Fruit fly (Drosophila melanogaster) whole organism, embryonic: ENCODE data around the gene IleRS-m.

ENCODE experiments used
- Asciz ChIP-seq: fragments of 200-800 bp; sonication (Bioruptor generic); optimal IDR thresholded peaks from 2 replicates; lab custom pipeline; 2017; ENCODE audit warnings: missing biosample characterization, mild to moderate bottlenecking, missing genetic modification characterization, missing genetic modification reagents
- B-H1 ChIP-seq: fragments of 200-800 bp; sonication (Bioruptor generic); IDR thresholded peaks from 3 replicates; pipeline ENCODE4 v1.3.6; 2022; ENCODE audit warnings: missing biosample characterization, missing genetic modification characterization
- Bgb ChIP-seq: fragments of 200-800 bp; sonication (Bioruptor generic); IDR thresholded peaks from 2 replicates; pipeline ENCODE4 v1.3.6; 2022; ENCODE audit warnings: missing biosample characterization, missing genetic modification characterization; ENCODE audit not compliant: partially characterized antibody
- CG1024 ChIP-seq: fragments of 200-800 bp; sonication (Bioruptor generic); IDR thresholded peaks from 2 replicates; pipeline ENCODE4 v1.3.6; 2022; ENCODE audit warnings: missing biosample characterization, missing genetic modification characterization
- CG11560 ChIP-seq: fragments of 200-800 bp; sonication (Bioruptor generic); IDR thresholded peaks from 3 replicates; pipeline ENCODE4 v1.3.6; 2022; ENCODE audit warnings: missing biosample characterization, missing genetic modification characterization
- CG14860 ChIP-seq: fragments of 200-800 bp; sonication (Bioruptor generic); IDR thresholded peaks from 3 replicates; pipeline ENCODE4 v1.3.6; 2022; ENCODE audit warnings: missing biosample characterization, missing genetic modification characterization; ENCODE audit not compliant: partially characterized antibody
- CG15696 ChIP-seq: fragments of 200-800 bp; sonication (Bioruptor generic); optimal IDR thresholded peaks from 2 replicates; lab custom pipeline; 2019; ENCODE audit warnings: missing biosample characterization, mild to moderate bottlenecking, missing genetic modification characterization, moderate library complexity
- CG17186 ChIP-seq: fragments of 200-800 bp; sonication (Bioruptor generic); optimal IDR thresholded peaks from 3 replicates; lab custom pipeline; 2017; ENCODE audit warnings: missing biosample characterization, missing genetic modification reagents, missing genetic modification characterization
- CG17802 ChIP-seq: fragments of 200-800 bp; sonication (Bioruptor generic); optimal IDR thresholded peaks from 2 replicates; lab custom pipeline; 2018; ENCODE audit warnings: missing biosample characterization, mild to moderate bottlenecking, missing genetic modification characterization, moderate library complexity
- CG17829 ChIP-seq: fragments of 200-800 bp; optimal IDR thresholded peaks from 2 replicates; lab custom pipeline; 2019; ENCODE audit warnings: missing biosample characterization, mild to moderate bottlenecking, missing genetic modification characterization, moderate library complexity
- CG2875 ChIP-seq: fragments of 200-800 bp; sonication (Bioruptor generic); optimal IDR thresholded peaks from 2 replicates; lab custom pipeline; 2017; ENCODE audit warnings: missing biosample characterization, mild to moderate bottlenecking, missing genetic modification characterization, missing genetic modification reagents
- CG3995 ChIP-seq: fragments of 200-800 bp; sonication (Bioruptor generic); optimal IDR thresholded peaks from 3 replicates; lab custom pipeline; 2016; ENCODE audit warnings: missing biosample characterization, missing genetic modification characterization
- CG4328 ChIP-seq: fragments of 200-800 bp; sonication (Bioruptor generic); optimal IDR thresholded peaks from 3 replicates; lab custom pipeline; 2017; ENCODE audit warnings: missing biosample characterization, missing genetic modification reagents, missing genetic modification characterization
- CG5245 ChIP-seq: fragments of 200-800 bp; sonication (Bioruptor generic); optimal IDR thresholded peaks from 3 replicates; lab custom pipeline; 2016; ENCODE audit warnings: missing biosample characterization, missing genetic modification characterization
- CG6689 ChIP-seq: fragments of 200-800 bp; sonication (Bioruptor generic); IDR thresholded peaks from 2 replicates; pipeline ENCODE4 v1.3.6; 2022; ENCODE audit warnings: missing biosample characterization, missing genetic modification characterization
- CG7357 ChIP-seq: fragments of 200-800 bp; sonication (Bioruptor generic); IDR thresholded peaks from 3 replicates; pipeline ENCODE4 v1.3.6; 2022; ENCODE audit warnings: missing biosample characterization, missing genetic modification characterization
- CG7372 ChIP-seq: fragments of 200-800 bp; sonication (Bioruptor generic); IDR thresholded peaks from 2 replicates; pipeline ENCODE4 v1.3.6; 2022; ENCODE audit warnings: missing biosample characterization, missing genetic modification characterization
- CG8388 ChIP-seq: fragments of 200-800 bp; sonication (Bioruptor generic); optimal IDR thresholded peaks from 2 replicates; lab custom pipeline; 2019; ENCODE audit warnings: missing biosample characterization, mild to moderate bottlenecking, missing genetic modification characterization, moderate library complexity
- CG9609 ChIP-seq: fragments of 200-800 bp; sonication (Bioruptor generic); optimal IDR thresholded peaks from 3 replicates; lab custom pipeline; 2016; ENCODE audit warnings: missing biosample characterization, missing genetic modification characterization
- CTCF ChIP-seq: fragments of 200-800 bp; sonication (Bioruptor generic); optimal IDR thresholded peaks from 2 replicates; lab custom pipeline; 2017; ENCODE audit warnings: missing biosample characterization, mild to moderate bottlenecking, missing genetic modification characterization, moderate library complexity
- Ets65A ChIP-seq: fragments of 200-800 bp; sonication (Bioruptor generic); peaks from one replicate; lab custom pipeline; 2016; ENCODE audit warnings: missing biosample characterization, missing genetic modification characterization
- HLH4C ChIP-seq: fragments of 200-800 bp; sonication (Bioruptor generic); IDR thresholded peaks from 3 replicates; pipeline ENCODE4 v1.3.6; 2022; ENCODE audit warnings: missing biosample characterization, missing genetic modification characterization; ENCODE audit not compliant: partially characterized antibody
- HmgZ ChIP-seq: fragments of 200-800 bp; sonication (Bioruptor generic); optimal IDR thresholded peaks from 2 replicates; lab custom pipeline; 2018; ENCODE audit warnings: missing biosample characterization, mild to moderate bottlenecking, missing genetic modification characterization
- Hr78 ChIP-seq, 2 experiments: fragments of 200-800 bp in 1 of 2; fragments of >200 bp in 1 of 2; sonication (Bioruptor generic) in 1 of 2; optimal IDR thresholded peaks; 2 replicates each; lab custom pipeline; 2017 to 2019; ENCODE audit warnings: missing biosample characterization in 2 of 2, missing genetic modification characterization in 2 of 2, mild to moderate bottlenecking in 1 of 2, moderate library complexity in 1 of 2
- Med ChIP-seq: fragments of 200-800 bp; sonication (Bioruptor generic); peaks from one replicate; lab custom pipeline; 2016; ENCODE audit warnings: missing biosample characterization, missing genetic modification characterization, mild to moderate bottlenecking, inconsistent platforms, moderate library complexity
- Xrp1 ChIP-seq: fragments of 200-800 bp; sonication (Bioruptor generic); IDR thresholded peaks from 2 replicates; pipeline ENCODE4 v1.3.6; 2022; ENCODE audit warnings: missing biosample characterization, missing genetic modification characterization
- ac ChIP-seq: fragments of 200-800 bp; sonication (Bioruptor generic); optimal IDR thresholded peaks from 3 replicates; lab custom pipeline; 2017; ENCODE audit warnings: missing biosample characterization, mild to moderate bottlenecking, missing genetic modification characterization
- aop ChIP-seq: fragments of 200-800 bp; sonication (Bioruptor generic); IDR thresholded peaks from 2 replicates; pipeline ENCODE4 v1.3.6; 2022; ENCODE audit warnings: missing biosample characterization, missing genetic modification characterization
- caup ChIP-seq: fragments of 200-800 bp; sonication (Bioruptor generic); optimal IDR thresholded peaks from 3 replicates; lab custom pipeline; 2017; ENCODE audit warnings: missing biosample characterization, mild to moderate bottlenecking, missing genetic modification characterization, moderate library complexity; ENCODE audit not compliant: severe bottlenecking
- chinmo ChIP-seq: fragments of 200-800 bp; sonication (Bioruptor generic); IDR thresholded peaks from 4 replicates; pipeline ENCODE4 v1.3.6; 2022; ENCODE audit warnings: missing biosample characterization, missing genetic modification characterization; ENCODE audit not compliant: partially characterized antibody
- dysf ChIP-seq: fragments of 200-800 bp; sonication (Bioruptor generic); IDR thresholded peaks from 3 replicates; pipeline ENCODE4 v1.3.6; 2022; ENCODE audit warnings: missing biosample characterization, missing genetic modification characterization
- exex ChIP-seq: fragments of 200-800 bp; sonication (Bioruptor generic); optimal IDR thresholded peaks from 4 replicates; lab custom pipeline; 2018; ENCODE audit warnings: missing biosample characterization, mild to moderate bottlenecking, missing genetic modification characterization, moderate library complexity
- fd102C ChIP-seq: fragments of 200-800 bp; sonication (Bioruptor generic); optimal IDR thresholded peaks from 2 replicates; lab custom pipeline; 2018; ENCODE audit warnings: missing biosample characterization, mild to moderate bottlenecking, missing genetic modification characterization, moderate library complexity
- grn ChIP-seq: fragments of 200-800 bp; sonication (Bioruptor generic); optimal IDR thresholded peaks from 3 replicates; lab custom pipeline; 2017; ENCODE audit warnings: missing biosample characterization, missing genetic modification characterization
- h ChIP-seq: fragments of >200 bp; optimal IDR thresholded peaks from 2 replicates; lab custom pipeline; 2017
- ham ChIP-seq: fragments of 200-800 bp; sonication (Bioruptor generic); IDR thresholded peaks from 2 replicates; pipeline ENCODE4 v1.3.6; 2022; ENCODE audit warnings: missing biosample characterization, missing genetic modification characterization
- jing ChIP-seq: fragments of 200-800 bp; sonication (Bioruptor generic); optimal IDR thresholded peaks from 2 replicates; lab custom pipeline; 2018; ENCODE audit warnings: missing biosample characterization, mild to moderate bottlenecking, missing genetic modification characterization
- lab ChIP-seq: fragments of 200-800 bp; sonication (Bioruptor generic); optimal IDR thresholded peaks from 3 replicates; lab custom pipeline; 2017; ENCODE audit warnings: missing biosample characterization, missing genetic modification characterization, mild to moderate bottlenecking, moderate library complexity, missing genetic modification reagents
- lov ChIP-seq, 2 experiments: fragments of 200-800 bp in 1 of 2; fragments of >200 bp in 1 of 2; sonication (Bioruptor generic) in 1 of 2; IDR thresholded peaks in 1 of 2; optimal IDR thresholded peaks in 1 of 2; 2 replicates in 1 of 2; 3 replicates in 1 of 2; pipeline versions ENCODE4 v1.3.6 to Lab custom; 2017 to 2022; ENCODE audit warnings: missing biosample characterization in 1 of 2, missing genetic modification characterization in 1 of 2
- phol ChIP-seq: fragments of 200-800 bp; sonication (Bioruptor generic); optimal IDR thresholded peaks from 3 replicates; lab custom pipeline; 2018; ENCODE audit warnings: missing biosample characterization, mild to moderate bottlenecking, missing genetic modification characterization, moderate library complexity
- run ChIP-seq: fragments of 200-800 bp; sonication (Bioruptor generic); optimal IDR thresholded peaks from 3 replicates; lab custom pipeline; 2018; ENCODE audit warnings: missing biosample characterization, mild to moderate bottlenecking, missing genetic modification characterization
- sd ChIP-seq: fragments of 200-800 bp; sonication (Bioruptor generic); optimal IDR thresholded peaks from 3 replicates; lab custom pipeline; 2018; ENCODE audit warnings: missing biosample characterization, mild to moderate bottlenecking, missing genetic modification characterization, moderate library complexity
- sim ChIP-seq: fragments of 200-800 bp; sonication (Bioruptor generic); IDR thresholded peaks from 2 replicates; pipeline ENCODE4 v1.3.6; 2022; ENCODE audit warnings: missing biosample characterization, missing genetic modification characterization
- slp2 ChIP-seq: fragments of 200-800 bp; sonication (Bioruptor generic); optimal IDR thresholded peaks from 2 replicates; lab custom pipeline; 2016; ENCODE audit warnings: missing biosample characterization, missing genetic modification characterization
- stwl ChIP-seq: fragments of 200-800 bp; sonication (Bioruptor generic); optimal IDR thresholded peaks from 3 replicates; lab custom pipeline; 2018; ENCODE audit warnings: missing biosample characterization, mild to moderate bottlenecking, missing genetic modification characterization, moderate library complexity
- trem ChIP-seq: fragments of 200-800 bp; optimal IDR thresholded peaks from 3 replicates; lab custom pipeline; 2019; ENCODE audit warnings: missing biosample characterization, mild to moderate bottlenecking, missing genetic modification characterization, moderate library complexity
- unc-4 ChIP-seq: fragments of 200-800 bp; sonication (Bioruptor generic); IDR thresholded peaks from 2 replicates; pipeline ENCODE4 v1.3.6; 2022; ENCODE audit warnings: missing biosample characterization, missing genetic modification characterization; ENCODE audit not compliant: partially characterized antibody
- zen ChIP-seq: fragments of 200-800 bp; sonication (Bioruptor generic); optimal IDR thresholded peaks from 3 replicates; lab custom pipeline; 2018; ENCODE audit warnings: missing biosample characterization, mild to moderate bottlenecking, missing genetic modification characterization, moderate library complexity
- zf30C ChIP-seq: fragments of 200-800 bp; sonication (Bioruptor generic); optimal IDR thresholded peaks from 3 replicates; lab custom pipeline; 2018; ENCODE audit warnings: missing biosample characterization, mild to moderate bottlenecking, missing genetic modification characterization

Gene IleRS-m

DNA sequence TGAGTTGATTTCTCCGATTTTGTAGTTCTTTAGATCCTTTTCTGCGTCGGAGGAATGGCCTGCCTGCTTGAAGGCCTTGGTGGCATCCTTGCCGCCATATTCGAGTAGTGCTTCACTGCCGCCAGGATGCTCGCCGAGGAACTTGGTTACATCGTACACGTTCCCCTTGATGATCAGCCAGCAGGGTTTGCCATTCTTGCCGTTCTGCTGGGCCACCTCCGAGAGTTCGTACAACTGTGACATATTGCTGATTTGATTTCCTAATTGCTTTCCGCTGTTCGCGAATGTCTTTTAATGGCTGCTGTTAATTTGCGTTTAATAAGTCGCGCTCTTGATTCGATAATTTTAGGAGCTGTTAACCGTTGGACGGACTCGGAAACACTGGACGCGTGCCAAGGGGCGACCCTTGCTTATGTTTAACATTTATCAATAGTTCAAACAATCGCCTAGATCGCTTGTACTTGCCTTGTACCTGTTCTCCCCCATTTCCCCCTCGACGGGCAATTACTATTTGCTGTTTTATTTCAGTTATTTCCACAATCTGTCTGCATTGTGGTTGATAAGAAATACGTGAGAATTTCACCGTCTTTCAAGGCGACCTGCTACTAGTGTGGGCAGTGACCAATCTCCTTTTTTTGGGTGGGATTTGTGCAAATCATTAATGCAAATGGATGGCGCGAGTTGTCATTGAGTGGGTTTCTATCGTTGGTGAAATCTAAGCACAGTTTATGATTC, 36.9 kb downstream of the IleRS-m start (continued):
- no peak for TF ChIP-seq CG17829 (tag; lab: Kevin White, UChicago)
- TF ChIP-seq caup (GFP tag; lab: Kevin White, UChicago) = peak; percentile 31
- TF ChIP-seq grn (GFP tag; lab: Kevin White, UChicago) = peak; percentile 33
- TF ChIP-seq ac (GFP tag; lab: Kevin White, UChicago) = no peak
- TF ChIP-seq CG8388 = no peak
- no peak for TF ChIP-seq CG9609
- no peak for TF ChIP-seq CTCF (GFP tag; lab: Kevin White, UChicago)
- no peak for TF ChIP-seq Bgb (GFP tag; lab: Robert Waterston, UW)
- TF ChIP-seq zen = no peak
- TF ChIP-seq Med (GFP tag; lab: Kevin White, UChicago) = peak; percentile 77
- TF ChIP-seq fd102C = no peak
- TF ChIP-seq CG14860 (GFP tag; lab: Robert Waterston, UW) = no peak
- TF ChIP-seq CG17186 (GFP tag; lab: Kevin White, UChicago) = no peak
- no peak for TF ChIP-seq jing (GFP tag; lab: Kevin White, UChicago)
- no peak for TF ChIP-seq CG17802 (tag; lab: Kevin White, UChicago)
- TF ChIP-seq Ets65A = peak; percentile 88
- peak; percentile 9 for TF ChIP-seq CG3995 (GFP tag; lab: Kevin White, UChicago)
- TF ChIP-seq aop (GFP tag; lab: Robert Waterston, UW) = no peak
- TF ChIP-seq zf30C (GFP tag; lab: Kevin White, UChicago) = no peak
- TF ChIP-seq ham = no peak
- peak in 1 of 2 experiments; percentile 6 for TF ChIP-seq Hr78 (GFP tag; optimal IDR thresholded peaks at IDR 0.05; lab: Kevin White, UChicago)
- TF ChIP-seq CG1024 (GFP tag; lab: Robert Waterston, UW) = no peak
- no peak for TF ChIP-seq CG7357 (GFP tag; lab: Robert Waterston, UW)
- no peak for TF ChIP-seq Asciz (GFP tag; lab: Kevin White, UChicago)
- TF ChIP-seq CG11560 (tag; lab: Robert Waterston, UW) = no peak
- TF ChIP-seq chinmo (GFP tag; lab: Robert Waterston, UW) = 0 out of 4 replicates have a peak, but pooled peaks have one; percentile 48

dm6 chr3L:16137779-16138178, 37.7 kb downstream of the IleRS-m start, which contains the start of gene CG5157:
CG5157 (minus strand) TSS chr3L:16137879.
- no peak for TF ChIP-seq exex (tag; lab: Kevin White, UChicago)
- TF ChIP-seq Xrp1 (GFP tag; lab: Robert Waterston, UW) = no peak
- no peak for TF ChIP-seq lov (optimal IDR thresholded peaks at IDR 0.05; lab: Kevin White, UChicago)
- no peak for TF ChIP-seq lov (GFP tag; IDR thresholded peaks at IDR 0.05; lab: Robert Waterston, UW)
- no peak for TF ChIP-seq CG2875 (GFP tag; lab: Kevin White, UChicago)
- no peak for TF ChIP-seq h
- TF ChIP-seq phol = no peak
- TF ChIP-seq CG7372 (GFP tag; lab: Robert Waterston, UW) = no peak
- no peak for TF ChIP-seq sim
- no peak for TF ChIP-seq CG4328

DNA sequence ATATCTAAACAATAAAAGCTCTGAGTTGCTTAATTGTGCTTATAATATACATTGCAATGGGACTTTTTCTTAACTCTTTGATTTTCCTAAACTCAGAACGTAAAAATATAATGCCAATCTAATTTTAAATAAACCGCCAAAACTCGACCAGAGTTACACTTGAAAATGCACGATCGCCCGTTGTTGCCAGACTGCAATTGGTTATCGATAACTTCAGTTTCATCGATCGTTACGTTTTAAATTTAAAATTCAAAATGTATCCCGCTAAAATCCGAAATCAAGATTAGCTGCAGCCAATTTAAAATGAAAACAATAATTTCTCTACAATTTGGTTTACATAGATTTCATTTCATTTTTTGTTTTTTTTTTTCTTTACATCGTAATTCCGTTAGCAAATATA, 39.1 kb downstream of the IleRS-m start:
- peak; percentile 37; the same call in 1 of the 2 replicates for TF ChIP-seq unc-4 (GFP tag; lab: Robert Waterston, UW)
- TF ChIP-seq stwl (tag; lab: Kevin White, UChicago) = peak; percentile 58
- TF ChIP-seq B-H1 (GFP tag; lab: Robert Waterston, UW) = no peak
- no peak for TF ChIP-seq CG15696 (tag; lab: Kevin White, UChicago)
- TF ChIP-seq dysf (GFP tag; lab: Robert Waterston, UW) = no peak
- no peak for TF ChIP-seq run (tag; lab: Kevin White, UChicago)
- no peak for TF ChIP-seq CG5245
- TF ChIP-seq slp2 (GFP tag; lab: Kevin White, UChicago) = no peak
- peak; percentile 69 for TF ChIP-seq trem (tag; lab: Kevin White, UChicago)
- peak; percentile 42 for TF ChIP-seq HmgZ (tag; lab: Kevin White, UChicago)
- no peak for TF ChIP-seq lab (GFP tag; lab: Kevin White, UChicago)
- peak; percentile 41 for TF ChIP-seq sd (tag; lab: Kevin White, UChicago)
- peak; percentile 44; the same call in 1 of the 3 replicates for TF ChIP-seq HLH4C (GFP tag; lab: Robert Waterston, UW)
- no peak for TF ChIP-seq CG6689 (GFP tag; lab: Robert Waterston, UW)
